Worm (Caenorhabditis elegans) whole organism, L1 larva: Measurements from ENCODE around the gene pqn-42.

ENCODE experiments used
- ceh-90 ChIP-seq: sonication (generic microtip); optimal IDR thresholded peaks from 2 replicates; lab custom pipeline; 2016; ENCODE audit warnings: missing genetic modification characterization, missing compliant biosample characterization
- ces-1 ChIP-seq: fragments of 150-350 bp; optimal IDR thresholded peaks from 2 replicates; lab custom pipeline; 2014; ENCODE audit warnings: missing biosample characterization, missing genetic modification reagents, missing genetic modification characterization
- dpl-1 ChIP-seq, 3 experiments: fragments of 150-350 bp in 2 of 3; sonication (generic microtip) in 1 of 3; optimal IDR thresholded peaks; 2 replicates each; lab custom pipeline; 2014 to 2017; ENCODE audit warnings: missing biosample characterization in 3 of 3, missing genetic modification characterization in 3 of 3, missing genetic modification reagents in 3 of 3
- fkh-10 ChIP-seq: sonication (generic microtip); optimal IDR thresholded peaks from 2 replicates; lab custom pipeline; 2017; ENCODE audit warnings: missing biosample characterization, missing genetic modification reagents, missing genetic modification characterization
- irx-1 ChIP-seq: sonication (generic microtip); optimal IDR thresholded peaks from 2 replicates; lab custom pipeline; 2016; ENCODE audit warnings: missing genetic modification characterization, missing compliant biosample characterization
- lin-15B ChIP-seq: fragments of 150-350 bp; sonication (generic microtip); optimal IDR thresholded peaks from 3 replicates; lab custom pipeline; 2014; ENCODE audit warnings: missing biosample characterization, missing genetic modification characterization
- nhr-71 ChIP-seq: sonication (generic microtip); optimal IDR thresholded peaks from 2 replicates; lab custom pipeline; 2016; ENCODE audit warnings: mild to moderate bottlenecking, missing genetic modification characterization, moderate library complexity, missing compliant biosample characterization

ce11 chrII:2417889-2418288 is 40.9 kb downstream of the pqn-42 start, which contains the start of the genes F42G2.5 and F42G2.7:
- no peak for TF ChIP-seq lin-15B (tag; lab: Kevin White, UChicago)
- TF ChIP-seq dpl-1 (GFP tag; optimal IDR thresholded peaks at IDR 0.05; lab: Kevin White, UChicago), result no peak
- no peak for TF ChIP-seq irx-1
- no peak for TF ChIP-seq ces-1 (GFP tag; lab: Kevin White, UChicago)
- TF ChIP-seq nhr-71, result no peak
- TF ChIP-seq fkh-10, result no peak
- no peak for TF ChIP-seq ceh-90 (tag; lab: Kevin White, UChicago)
